Fruit fly (Drosophila melanogaster): ENCODE measurements around the gene PTPMT1.

Gene PTPMT1

DNA sequence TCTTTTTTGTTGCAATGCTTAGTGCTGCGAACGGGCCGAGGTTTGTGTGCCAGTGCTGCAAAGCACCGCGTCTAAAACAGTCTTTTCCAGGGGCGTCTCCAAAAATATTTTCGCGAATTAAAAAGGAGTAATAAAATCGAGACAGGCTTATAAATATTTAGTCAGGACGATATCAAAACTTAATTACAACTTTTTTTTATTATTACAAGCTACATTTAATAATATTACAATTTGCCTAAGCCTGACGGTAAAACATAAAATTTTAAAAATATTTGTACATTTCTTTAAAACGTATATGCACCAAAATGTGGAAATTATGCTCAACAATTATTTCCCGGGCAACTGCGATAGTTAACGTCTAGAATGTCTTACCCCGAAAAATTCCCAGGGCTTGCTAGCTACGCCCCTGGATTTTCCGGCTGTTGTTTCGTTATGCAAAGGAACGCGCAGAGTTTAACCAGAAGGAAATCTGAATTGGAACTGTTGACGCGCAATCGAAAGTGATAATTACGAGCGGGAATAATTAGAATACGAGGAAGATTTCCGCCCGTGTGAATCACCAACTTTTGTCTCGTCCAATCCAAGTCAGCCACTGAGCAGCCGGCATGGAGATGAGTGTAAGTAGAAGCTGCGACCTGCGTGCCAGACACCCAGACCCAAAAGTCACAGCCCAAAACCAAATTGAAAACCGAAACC is at the start of gene PTPMT1, which contains the start of gene Hrd3 (continued):
- TF ChIP-seq GATAe (GFP tag; conservative IDR thresholded peaks at IDR 0.05) (peak; percentile 88), Trl (optimal IDR thresholded peaks at IDR 0.05) (no peak), Trl (GFP tag; optimal IDR thresholded peaks at IDR 0.05) (peak; percentile 97), HmgZ (tag; optimal IDR thresholded peaks at IDR 0.05) (peak; percentile 98), Abd-B (GFP tag; optimal IDR thresholded peaks at IDR 0.05) (peak; percentile 99), tgo (GFP tag; IDR thresholded peaks at IDR 0.05) (peak; percentile 96), Scr (GFP tag; IDR thresholded peaks at IDR 0.05; ENCODE audit: partially characterized antibody) (0 out of 2 replicates have a peak, but pooled peaks have one; percentile 26), croc (GFP tag; conservative IDR thresholded peaks at IDR 0.05) (peak; percentile 96), Elba2 (GFP tag; optimal IDR thresholded peaks at IDR 0.05) (peak; percentile 92), CG34376 (GFP tag; optimal IDR thresholded peaks at IDR 0.05) (peak; percentile 99), CG9876 (GFP tag; optimal IDR thresholded peaks at IDR 0.05) (peak; percentile 94), TFAM (GFP tag; optimal IDR thresholded peaks at IDR 0.05) (peak; percentile 88), Opbp (GFP tag; IDR thresholded peaks at IDR 0.05; ENCODE audit: partially characterized antibody) (no peak), CG4617 (GFP tag; optimal IDR thresholded peaks at IDR 0.05; ENCODE audit: borderline replicate concordance) (peak; percentile 98), CG6654 (GFP tag; optimal IDR thresholded peaks at IDR 0.05) (peak; percentile 93), Doc2 (GFP tag; IDR thresholded peaks at IDR 0.05) (peak; percentile 90), sc (optimal IDR thresholded peaks at IDR 0.05) (no peak), sc (GFP tag; optimal IDR thresholded peaks at IDR 0.05) (peak; percentile 99), insv (GFP tag; optimal IDR thresholded peaks at IDR 0.05) (peak; percentile 76 to 85), pzg (GFP tag; optimal IDR thresholded peaks at IDR 0.05) (peak; percentile 44), gro (GFP tag; optimal IDR thresholded peaks at IDR 0.05) (peak; percentile 97), C15 (GFP tag; IDR thresholded peaks at IDR 0.05) (peak; percentile 89; the same call in 2 of the 3 replicates), CG8944 (GFP tag; optimal IDR thresholded peaks at IDR 0.05) (peak; percentile 96), YL-1 (GFP tag; optimal IDR thresholded peaks at IDR 0.05) (peak; percentile 99), bcd (GFP tag; optimal IDR thresholded peaks at IDR 0.05) (peak; percentile 99), CG4424 (GFP tag; optimal IDR thresholded peaks at IDR 0.05) (peak; percentile 99), CG31224 (GFP tag; IDR thresholded peaks at IDR 0.05) (peak; percentile 90), Myb (GFP tag; optimal IDR thresholded peaks at IDR 0.05) (peak; percentile 88), CG18011 (GFP tag; optimal IDR thresholded peaks at IDR 0.05) (peak; percentile 92), Nf-YA (GFP tag; IDR thresholded peaks at IDR 0.05) (peak; percentile 83), dm (GFP tag; optimal IDR thresholded peaks at IDR 0.05) (peak; percentile 92), CG34422 (GFP tag; IDR thresholded peaks at IDR 0.05) (peak; percentile 95), fu2 (GFP tag; optimal IDR thresholded peaks at IDR 0.05) (peak; percentile 96), CG6765 (GFP tag; optimal IDR thresholded peaks at IDR 0.05) (peak; percentile 97), pan (optimal IDR thresholded peaks at IDR 0.05) (no peak), pan (GFP tag; optimal IDR thresholded peaks at IDR 0.05 in 1 of 2, IDR thresholded peaks at IDR 0.05 in 1 of 2) (peak in 1 of 2 experiments; percentile 93), CG10979 (tag; optimal IDR thresholded peaks at IDR 0.05) (peak; percentile 98), CG3281 (GFP tag; optimal IDR thresholded peaks at IDR 0.05) (peak; percentile 99), hb (GFP tag; IDR thresholded peaks at IDR 0.05; ENCODE audit: partially characterized antibody) (no peak), peb (GFP tag; IDR thresholded peaks at IDR 0.05) (peak; percentile 93), CHES-1-like (GFP tag; optimal IDR thresholded peaks at IDR 0.05) (peak; percentile 97), CG5245 (GFP tag; optimal IDR thresholded peaks at IDR 0.05) (peak; percentile 97), CG7963 (GFP tag; IDR thresholded peaks at IDR 0.05; ENCODE audit: partially characterized antibody) (no peak), ci (GFP tag; IDR thresholded peaks at IDR 0.05) (peak; percentile 94), CG17359 (tag; optimal IDR thresholded peaks at IDR 0.05) (peak; percentile 98), Hand (GFP tag; optimal IDR thresholded peaks at IDR 0.05) (peak; percentile 96), CG17186 (GFP tag; optimal IDR thresholded peaks at IDR 0.05) (peak; percentile 93), bigmax (GFP tag; optimal IDR thresholded peaks at IDR 0.05) (peak; percentile 48), NC2β (GFP tag; optimal IDR thresholded peaks at IDR 0.05) (peak; percentile 95), ara (GFP tag; IDR thresholded peaks at IDR 0.05) (peak; percentile 93)
